Fruit fly (Drosophila melanogaster) whole organism, embryonic: ENCODE data around the gene Dhc62B.
A peak's percentile ranks its signal among the peaks of the same experiment; 100 is the strongest.

ENCODE experiments used
- ATbp ChIP-seq: fragments of 200-800 bp; sonication (Bioruptor generic); optimal IDR thresholded peaks from 2 replicates; lab custom pipeline; 2017; ENCODE audit warnings: missing biosample characterization, mild to moderate bottlenecking, missing genetic modification characterization, missing genetic modification reagents
- CG10543 ChIP-seq: fragments of 200-800 bp; sonication (Bioruptor generic); optimal IDR thresholded peaks from 3 replicates; lab custom pipeline; 2017; ENCODE audit warnings: missing biosample characterization, mild to moderate bottlenecking, missing genetic modification characterization, moderate library complexity
- CG11247 ChIP-seq: fragments of 200-800 bp; sonication (Bioruptor generic); IDR thresholded peaks from 2 replicates; pipeline ENCODE4 v1.3.6; 2022; ENCODE audit warnings: missing biosample characterization, missing genetic modification characterization
- CG12071 ChIP-seq: fragments of 200-800 bp; sonication (Bioruptor generic); optimal IDR thresholded peaks from 3 replicates; lab custom pipeline; 2018; ENCODE audit warnings: missing biosample characterization, mild to moderate bottlenecking, missing genetic modification characterization
- CG1233 ChIP-seq: fragments of 200-800 bp; sonication (Bioruptor generic); optimal IDR thresholded peaks from 4 replicates; lab custom pipeline; 2018; ENCODE audit warnings: missing biosample characterization, mild to moderate bottlenecking, missing genetic modification characterization
- CG2202 ChIP-seq: fragments of 200-800 bp; sonication (Bioruptor generic); optimal IDR thresholded peaks from 2 replicates; lab custom pipeline; 2018; ENCODE audit warnings: missing biosample characterization, mild to moderate bottlenecking, missing genetic modification characterization
- CG34376 ChIP-seq: fragments of 200-800 bp; sonication (Bioruptor generic); optimal IDR thresholded peaks from 2 replicates; lab custom pipeline; 2018; ENCODE audit warnings: missing biosample characterization, mild to moderate bottlenecking, missing genetic modification characterization
- CG43689 ChIP-seq: fragments of 200-800 bp; sonication (Bioruptor generic); IDR thresholded peaks from 2 replicates; pipeline ENCODE4 v1.3.6; 2022; ENCODE audit warnings: missing biosample characterization, missing genetic modification characterization
- CG6683 ChIP-seq: fragments of 200-800 bp; sonication (Bioruptor generic); optimal IDR thresholded peaks from 2 replicates; lab custom pipeline; 2017; ENCODE audit warnings: missing biosample characterization, mild to moderate bottlenecking, missing genetic modification characterization, missing genetic modification reagents
- CG6813 ChIP-seq: fragments of 200-800 bp; sonication (Bioruptor generic); optimal IDR thresholded peaks from 2 replicates; lab custom pipeline; 2017; ENCODE audit warnings: missing biosample characterization, missing genetic modification characterization, mild to moderate bottlenecking, moderate library complexity, missing genetic modification reagents
- CG7745 ChIP-seq: fragments of 200-800 bp; sonication (Bioruptor generic); optimal IDR thresholded peaks from 2 replicates; lab custom pipeline; 2018; ENCODE audit warnings: missing biosample characterization, mild to moderate bottlenecking, missing genetic modification characterization, moderate library complexity
- CG8478 ChIP-seq: fragments of >200 bp; optimal IDR thresholded peaks from 2 replicates; lab custom pipeline; 2018
- CG9609 ChIP-seq: fragments of 200-800 bp; sonication (Bioruptor generic); optimal IDR thresholded peaks from 3 replicates; lab custom pipeline; 2016; ENCODE audit warnings: missing biosample characterization, missing genetic modification characterization
- D19A ChIP-seq: fragments of 200-800 bp; optimal IDR thresholded peaks from 3 replicates; lab custom pipeline; 2019; ENCODE audit warnings: missing biosample characterization, mild to moderate bottlenecking, missing genetic modification characterization, moderate library complexity
- Dbx ChIP-seq: fragments of 200-800 bp; sonication (Bioruptor generic); IDR thresholded peaks from 3 replicates; pipeline ENCODE4 v1.3.6; 2022; ENCODE audit warnings: missing biosample characterization, missing genetic modification characterization
- Doc2 ChIP-seq: fragments of 200-800 bp; sonication (Bioruptor generic); IDR thresholded peaks from 2 replicates; pipeline ENCODE4 v1.3.6; 2022; ENCODE audit warnings: missing biosample characterization, missing genetic modification characterization
- GATAe ChIP-seq: fragments of 200-800 bp; sonication (Bioruptor generic); conservative IDR thresholded peaks from 2 replicates; pipeline ENCODE4 v1.3.6; 2022; ENCODE audit warnings: missing biosample characterization, missing genetic modification characterization
- Hey ChIP-seq: fragments of 200-800 bp; sonication (Bioruptor generic); optimal IDR thresholded peaks from 3 replicates; lab custom pipeline; 2018; ENCODE audit warnings: missing biosample characterization, mild to moderate bottlenecking, missing genetic modification characterization
- HmgZ ChIP-seq: fragments of 200-800 bp; sonication (Bioruptor generic); optimal IDR thresholded peaks from 2 replicates; lab custom pipeline; 2018; ENCODE audit warnings: missing biosample characterization, mild to moderate bottlenecking, missing genetic modification characterization
- MTF-1 ChIP-seq: fragments of 200-800 bp; sonication (Bioruptor generic); optimal IDR thresholded peaks from 2 replicates; lab custom pipeline; 2018; ENCODE audit warnings: missing biosample characterization, mild to moderate bottlenecking, missing genetic modification characterization, borderline replicate concordance
- Optix ChIP-seq: fragments of 200-800 bp; sonication (Bioruptor generic); IDR thresholded peaks from 3 replicates; pipeline ENCODE4 v1.3.6; 2022; ENCODE audit warnings: missing biosample characterization, missing genetic modification characterization
- Pdp1 ChIP-seq, 2 experiments: fragments of 200-800 bp; sonication (Bioruptor generic); optimal IDR thresholded peaks; 3 replicates each; lab custom pipeline; 2016; ENCODE audit warnings: missing biosample characterization in 2 of 2, missing genetic modification characterization in 2 of 2, mild to moderate bottlenecking in 1 of 2, moderate library complexity in 1 of 2
- Rx ChIP-seq: fragments of 200-800 bp; sonication (Bioruptor generic); IDR thresholded peaks from 2 replicates; pipeline ENCODE4 v1.3.6; 2022; ENCODE audit warnings: missing biosample characterization, missing genetic modification characterization
- dan ChIP-seq: fragments of 200-800 bp; sonication (Bioruptor generic); IDR thresholded peaks from 2 replicates; pipeline ENCODE4 v1.3.6; 2022; ENCODE audit warnings: missing biosample characterization, missing genetic modification characterization
- exex ChIP-seq: fragments of 200-800 bp; sonication (Bioruptor generic); optimal IDR thresholded peaks from 4 replicates; lab custom pipeline; 2018; ENCODE audit warnings: missing biosample characterization, mild to moderate bottlenecking, missing genetic modification characterization, moderate library complexity
- grn ChIP-seq: fragments of 200-800 bp; sonication (Bioruptor generic); optimal IDR thresholded peaks from 3 replicates; lab custom pipeline; 2017; ENCODE audit warnings: missing biosample characterization, missing genetic modification characterization
- gt ChIP-seq: fragments of 200-800 bp; sonication (Bioruptor generic); IDR thresholded peaks from 2 replicates; pipeline ENCODE4 v1.3.6; 2022; ENCODE audit warnings: missing biosample characterization, missing genetic modification characterization
- kay ChIP-seq: fragments of 200-800 bp; sonication (Bioruptor generic); optimal IDR thresholded peaks from 2 replicates; lab custom pipeline; 2016; ENCODE audit warnings: missing biosample characterization, missing genetic modification characterization
- klu ChIP-seq: fragments of 200-800 bp; sonication (Bioruptor generic); IDR thresholded peaks from 2 replicates; pipeline ENCODE4 v1.3.6; 2022; ENCODE audit warnings: missing biosample characterization, missing genetic modification characterization
- mirr ChIP-seq: fragments of 200-800 bp; sonication (Bioruptor generic); optimal IDR thresholded peaks from 3 replicates; lab custom pipeline; 2018; ENCODE audit warnings: missing biosample characterization, mild to moderate bottlenecking, missing genetic modification characterization
- nau ChIP-seq: fragments of 200-800 bp; sonication (Bioruptor generic); optimal IDR thresholded peaks from 3 replicates; lab custom pipeline; 2017; ENCODE audit warnings: missing biosample characterization, mild to moderate bottlenecking, missing genetic modification characterization, missing genetic modification reagents
- otp ChIP-seq: fragments of 200-800 bp; sonication (Bioruptor generic); IDR thresholded peaks from 3 replicates; pipeline ENCODE4, ENCODE4 v1.3.6; 2022; ENCODE audit warnings: missing biosample characterization, missing genetic modification characterization
- peb ChIP-seq: fragments of 200-800 bp; sonication (Bioruptor generic); IDR thresholded peaks from 2 replicates; pipeline ENCODE4 v1.3.6; 2022; ENCODE audit warnings: missing biosample characterization, missing genetic modification characterization
- pfk ChIP-seq: fragments of 200-800 bp; sonication (Bioruptor generic); optimal IDR thresholded peaks from 2 replicates; lab custom pipeline; 2018; ENCODE audit warnings: missing biosample characterization, mild to moderate bottlenecking, missing genetic modification characterization, moderate library complexity
- sd ChIP-seq: fragments of 200-800 bp; sonication (Bioruptor generic); optimal IDR thresholded peaks from 3 replicates; lab custom pipeline; 2018; ENCODE audit warnings: missing biosample characterization, mild to moderate bottlenecking, missing genetic modification characterization, moderate library complexity
- seq ChIP-seq: fragments of 200-800 bp; sonication (Bioruptor generic); IDR thresholded peaks from 2 replicates; pipeline ENCODE4 v1.3.6; 2022; ENCODE audit warnings: missing biosample characterization, missing genetic modification characterization
- sima ChIP-seq: fragments of 200-800 bp; sonication (Bioruptor generic); optimal IDR thresholded peaks from 2 replicates; lab custom pipeline; 2016; ENCODE audit warnings: missing biosample characterization, missing genetic modification characterization
- sna ChIP-seq: fragments of 200-800 bp; sonication (Bioruptor generic); IDR thresholded peaks from 2 replicates; pipeline ENCODE4 v1.3.6; 2022; ENCODE audit warnings: missing biosample characterization, missing genetic modification characterization; ENCODE audit not compliant: partially characterized antibody
- sug ChIP-seq: fragments of 200-800 bp; optimal IDR thresholded peaks from 2 replicates; lab custom pipeline; 2019; ENCODE audit warnings: missing biosample characterization, mild to moderate bottlenecking, missing genetic modification characterization, moderate library complexity
- wor ChIP-seq: fragments of 200-800 bp; sonication (Bioruptor generic); IDR thresholded peaks from 2 replicates; pipeline ENCODE4 v1.3.6; 2022; ENCODE audit warnings: missing biosample characterization, missing genetic modification characterization
- zf30C ChIP-seq: fragments of 200-800 bp; sonication (Bioruptor generic); optimal IDR thresholded peaks from 3 replicates; lab custom pipeline; 2018; ENCODE audit warnings: missing biosample characterization, mild to moderate bottlenecking, missing genetic modification characterization

Dhc62B gene

dm6 chr3L:1794164-1794942 lies 22.8 kb upstream of the Dhc62B start (continued):
- TF ChIP-seq sima (GFP tag; lab: Kevin White, UChicago): no peak
- TF ChIP-seq Rx (GFP tag; lab: Robert Waterston, UW): no peak
- no peak for TF ChIP-seq gt (GFP tag; lab: Robert Waterston, UW)
- TF ChIP-seq Optix (GFP tag; lab: Robert Waterston, UW): 0 out of 3 replicates have a peak, but pooled peaks have one; percentile 27

DNA sequence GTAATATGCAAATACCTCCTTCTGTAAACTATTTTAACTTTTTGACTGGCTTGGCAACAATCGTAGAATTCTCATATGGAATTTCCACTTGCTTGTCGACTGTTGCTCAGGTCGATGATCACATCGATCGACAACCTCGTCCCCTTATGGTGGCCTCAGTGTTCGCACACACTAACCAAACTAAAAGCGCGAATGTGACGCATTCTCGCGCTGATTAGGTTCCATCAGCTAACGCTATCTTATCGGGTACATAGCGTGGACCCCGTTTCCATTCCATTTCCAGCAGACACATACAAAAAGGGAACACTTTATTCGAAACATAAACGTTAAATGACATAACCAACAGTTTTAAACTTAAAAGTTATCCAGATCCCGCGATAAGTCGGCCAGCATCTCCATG lies 17.8 kb upstream of the Dhc62B start:
- peak; percentile 65 for TF ChIP-seq CG34376 (GFP tag; lab: Kevin White, UChicago)
- no peak for TF ChIP-seq dan (GFP tag; lab: Robert Waterston, UW)
- no peak for TF ChIP-seq CG12071
- TF ChIP-seq Doc2 (GFP tag; lab: Robert Waterston, UW): no peak
- TF ChIP-seq MTF-1 (GFP tag; lab: Kevin White, UChicago): no peak
- TF ChIP-seq sug (tag; lab: Kevin White, UChicago): peak; percentile 66
- peak; percentile 3 for TF ChIP-seq grn (GFP tag; lab: Kevin White, UChicago)
- no peak for TF ChIP-seq CG2202 (tag; lab: Kevin White, UChicago)
- TF ChIP-seq kay (GFP tag; lab: Kevin White, UChicago): peak; percentile 28
- no peak for TF ChIP-seq CG9609
- no peak for TF ChIP-seq CG6683 (GFP tag; lab: Kevin White, UChicago)
- no peak for TF ChIP-seq wor
- no peak for TF ChIP-seq klu (GFP tag; lab: Robert Waterston, UW)
- no peak for TF ChIP-seq sna
- no peak for TF ChIP-seq otp
- TF ChIP-seq seq (GFP tag; lab: Robert Waterston, UW): no peak
- TF ChIP-seq CG6813 (GFP tag; lab: Kevin White, UChicago): no peak
- peak; percentile 78 for TF ChIP-seq sd (tag; lab: Kevin White, UChicago)
- peak in 1 of 2 experiments; percentile 66 for TF ChIP-seq Pdp1 (GFP tag; optimal IDR thresholded peaks at IDR 0.05; lab: Kevin White, UChicago)
- TF ChIP-seq GATAe (GFP tag; lab: Robert Waterston, UW): peak; percentile 57
- no peak for TF ChIP-seq ATbp (GFP tag; lab: Kevin White, UChicago)
- no peak for TF ChIP-seq peb (GFP tag; lab: Robert Waterston, UW)
- no peak for TF ChIP-seq CG1233 (GFP tag; lab: Kevin White, UChicago)
- peak; percentile 55 for TF ChIP-seq pfk (GFP tag; lab: Kevin White, UChicago)
- TF ChIP-seq CG43689: no peak
- TF ChIP-seq D19A (tag; lab: Kevin White, UChicago): no peak
- TF ChIP-seq zf30C: no peak
- TF ChIP-seq CG11247 (GFP tag; lab: Robert Waterston, UW): no peak
- no peak for TF ChIP-seq CG8478 (lab: Kevin White, UChicago)
- TF ChIP-seq exex (tag; lab: Kevin White, UChicago): peak; percentile 69
- 0 out of 3 replicates have a peak, but pooled peaks have one; percentile 8 for TF ChIP-seq Dbx (GFP tag; lab: Robert Waterston, UW)
- peak; percentile 55 for TF ChIP-seq CG10543 (GFP tag; lab: Kevin White, UChicago)
- TF ChIP-seq nau: no peak
- peak; percentile 34 for TF ChIP-seq mirr (GFP tag; lab: Kevin White, UChicago)
- TF ChIP-seq Hey: peak; percentile 97
- TF ChIP-seq CG7745 (tag; lab: Kevin White, UChicago): no peak
- peak; percentile 18 for TF ChIP-seq HmgZ (tag; lab: Kevin White, UChicago)
